Fruit fly (Drosophila melanogaster): ENCODE measurements around the gene scaf6.

scaf6 gene

dm6 chr3L:17001055-17001454, 41.3 kb downstream of the scaf6 start:
- TF ChIP-seq CG6163 (GFP tag; IDR thresholded peaks at IDR 0.05) (0 out of 3 replicates have a peak, but pooled peaks have one; percentile 24), fd59A (GFP tag; optimal IDR thresholded peaks at IDR 0.05) (no peak)

dm6 chr3L:17000289-17000688, 42.1 kb downstream of the scaf6 start:
- TF ChIP-seq CG16779 (tag; optimal IDR thresholded peaks at IDR 0.05) (peak; percentile 31), ss (GFP tag; optimal IDR thresholded peaks at IDR 0.05) (no peak), CG6854 (GFP tag; optimal IDR thresholded peaks at IDR 0.05) (peak; percentile 37), OdsH (GFP tag; optimal IDR thresholded peaks at IDR 0.05) (no peak), spab (GFP tag; optimal IDR thresholded peaks at IDR 0.05) (peak; percentile 23), CG3919 (GFP tag; optimal IDR thresholded peaks at IDR 0.05) (no peak), dac (GFP tag; optimal IDR thresholded peaks at IDR 0.05) (no peak), cyc (GFP tag; optimal IDR thresholded peaks at IDR 0.05) (no peak), Sox14 (GFP tag; optimal IDR thresholded peaks at IDR 0.05) (no peak), Smox (GFP tag; optimal IDR thresholded peaks at IDR 0.05) (no peak), vri (GFP tag; optimal IDR thresholded peaks at IDR 0.05) (peak; percentile 34), CG6792 (GFP tag; optimal IDR thresholded peaks at IDR 0.05) (no peak), CG32006 (GFP tag; optimal IDR thresholded peaks at IDR 0.05) (no peak), Met (GFP tag; optimal IDR thresholded peaks at IDR 0.05) (no peak), svp (GFP tag) (peak; percentile 91)

- TF ChIP-seq dsx (GFP tag; optimal IDR thresholded peaks at IDR 0.05; ENCODE audit: poor library complexity, severe bottlenecking) (no peak), eg (GFP tag; IDR thresholded peaks at IDR 0.05) (no peak), ss (GFP tag; optimal IDR thresholded peaks at IDR 0.05) (no peak)
Observed at dm6 chr3L:16994805-16995204, 47.6 kb downstream of the scaf6 start.

dm6 chr3L:16989169-16989568, 53.2 kb downstream of the scaf6 start:
- peak; percentile 71 for TF ChIP-seq Hr39 (GFP tag; optimal IDR thresholded peaks at IDR 0.05)
- TF ChIP-seq cyc (GFP tag; optimal IDR thresholded peaks at IDR 0.05) = peak; percentile 56
- TF ChIP-seq CG6854 (GFP tag; optimal IDR thresholded peaks at IDR 0.05) = peak; percentile 87
- TF ChIP-seq Smox (GFP tag; optimal IDR thresholded peaks at IDR 0.05) = peak; percentile 82
- TF ChIP-seq CG1621 (tag; optimal IDR thresholded peaks at IDR 0.05) = peak; percentile 69
- peak; percentile 81 for TF ChIP-seq acj6 (GFP tag; optimal IDR thresholded peaks at IDR 0.05)
- peak; percentile 67 for TF ChIP-seq Sox15 (GFP tag; optimal IDR thresholded peaks at IDR 0.05)
- TF ChIP-seq CG6163 (GFP tag; IDR thresholded peaks at IDR 0.05) = peak; percentile 76; the same call in 2 of the 3 replicates
- no peak for TF ChIP-seq dac (GFP tag; optimal IDR thresholded peaks at IDR 0.05)
- TF ChIP-seq fkh (GFP tag; optimal IDR thresholded peaks at IDR 0.05) = no peak
- TF ChIP-seq Eip93F (GFP tag; optimal IDR thresholded peaks at IDR 0.05) = peak; percentile 68
- peak; percentile 90 for TF ChIP-seq CG8119 (GFP tag; IDR thresholded peaks at IDR 0.05)
- TF ChIP-seq CG34406 (GFP tag; optimal IDR thresholded peaks at IDR 0.05) = peak; percentile 85
- TF ChIP-seq Eip75B (GFP tag; optimal IDR thresholded peaks at IDR 0.05) = no peak
- TF ChIP-seq ss (GFP tag; optimal IDR thresholded peaks at IDR 0.05) = peak; percentile 88 to 90
- no peak for TF ChIP-seq CG9139 (GFP tag; optimal IDR thresholded peaks at IDR 0.05)
- peak; percentile 82 for TF ChIP-seq CG3032 (tag; optimal IDR thresholded peaks at IDR 0.05)
- peak; percentile 81 for TF ChIP-seq vri (GFP tag; optimal IDR thresholded peaks at IDR 0.05)
- TF ChIP-seq dsx (GFP tag; optimal IDR thresholded peaks at IDR 0.05; ENCODE audit: poor library complexity, severe bottlenecking) = peak; percentile 91
- peak in 1 of 2 experiments; percentile 37 for TF ChIP-seq salr (GFP tag; optimal IDR thresholded peaks at IDR 0.05)
- peak; percentile 90 for TF ChIP-seq CG15336 (GFP tag; IDR thresholded peaks at IDR 0.05)
- TF ChIP-seq CG11762 (GFP tag; optimal IDR thresholded peaks at IDR 0.05; ENCODE audit: insufficient read depth) = peak; percentile 77
- peak; percentile 79 for TF ChIP-seq CG10631 (GFP tag; optimal IDR thresholded peaks at IDR 0.05)
- peak; percentile 43 for TF ChIP-seq CG11902 (GFP tag; optimal IDR thresholded peaks at IDR 0.05)
- no peak for TF ChIP-seq fd85E (GFP tag; optimal IDR thresholded peaks at IDR 0.05)
- TF ChIP-seq CG11294 (GFP tag; IDR thresholded peaks at IDR 0.05) = 0 out of 2 replicates have a peak, but pooled peaks have one; percentile 19
- TF ChIP-seq esn (GFP tag; optimal IDR thresholded peaks at IDR 0.05) = peak; percentile 92
- TF ChIP-seq net (GFP tag; optimal IDR thresholded peaks at IDR 0.05) = peak; percentile 87
- TF ChIP-seq svp (GFP tag) = peak; percentile 93
- peak; percentile 91 for TF ChIP-seq Met (GFP tag; optimal IDR thresholded peaks at IDR 0.05)
- TF ChIP-seq CG7368 (GFP tag; optimal IDR thresholded peaks at IDR 0.05) = peak; percentile 46
- peak; percentile 80 for TF ChIP-seq fd59A (GFP tag; optimal IDR thresholded peaks at IDR 0.05)
- TF ChIP-seq CG8319 (GFP tag; optimal IDR thresholded peaks at IDR 0.05) = peak; percentile 54
- peak; percentile 73; the same call in 1 of the 3 replicates for TF ChIP-seq eg (GFP tag; IDR thresholded peaks at IDR 0.05)
- peak; percentile 85 for TF ChIP-seq Ets96B (tag; optimal IDR thresholded peaks at IDR 0.05)
- TF ChIP-seq Blimp-1 (GFP tag; optimal IDR thresholded peaks at IDR 0.05) = peak; percentile 73
- TF ChIP-seq CG8632 (GFP tag; optimal IDR thresholded peaks at IDR 0.05) = peak; percentile 87
